Fruit fly (Drosophila melanogaster): ENCODE results near the gene CG5953.

The CG5953 gene

dm6 chr2L:16526015-16526518 lies 6.6 kb downstream of the CG5953 start (continued):
- TF ChIP-seq CG6854 (GFP tag; optimal IDR thresholded peaks at IDR 0.05) (peak; percentile 9), trem (tag; optimal IDR thresholded peaks at IDR 0.05) (no peak), CG12299 (tag; optimal IDR thresholded peaks at IDR 0.05) (no peak), lbe (GFP tag; optimal IDR thresholded peaks at IDR 0.05) (peak; percentile 70), hb (GFP tag; IDR thresholded peaks at IDR 0.05; ENCODE audit: partially characterized antibody) (no peak), Drgx (GFP tag; IDR thresholded peaks at IDR 0.05) (peak; percentile 87), CoRest (tag; optimal IDR thresholded peaks at IDR 0.05) (no peak), Ssrp (tag; optimal IDR thresholded peaks at IDR 0.05) (no peak), Fer3 (tag; optimal IDR thresholded peaks at IDR 0.05) (peak; percentile 29), sim (GFP tag; IDR thresholded peaks at IDR 0.05) (no peak), her (GFP tag; optimal IDR thresholded peaks at IDR 0.05) (peak; percentile 29), CG32767 (GFP tag; IDR thresholded peaks at IDR 0.05) (no peak), Sry-δ (GFP tag; optimal IDR thresholded peaks at IDR 0.05) (no peak), ham (GFP tag; IDR thresholded peaks at IDR 0.05) (no peak), ttk (GFP tag; IDR thresholded peaks at IDR 0.05) (no peak), Elba2 (GFP tag; optimal IDR thresholded peaks at IDR 0.05) (no peak), HLH4C (GFP tag; IDR thresholded peaks at IDR 0.05; ENCODE audit: partially characterized antibody) (peak; percentile 39; the same call in 1 of the 3 replicates), disco-r (GFP tag; optimal IDR thresholded peaks at IDR 0.05) (no peak), Ravus (GFP tag; IDR thresholded peaks at IDR 0.05) (no peak), nerfin-2 (GFP tag; IDR thresholded peaks at IDR 0.05; ENCODE audit: partially characterized antibody) (no peak), vfl (GFP tag; optimal IDR thresholded peaks at IDR 0.05) (no peak), p53 (GFP tag; optimal IDR thresholded peaks at IDR 0.05) (no peak), CG8359 (GFP tag; optimal IDR thresholded peaks at IDR 0.05; ENCODE audit: borderline replicate concordance) (peak; percentile 27), CG4404 (GFP tag; IDR thresholded peaks at IDR 0.05) (no peak), cwo (GFP tag; optimal IDR thresholded peaks at IDR 0.05) (peak; percentile 77), Pdp1 (GFP tag; optimal IDR thresholded peaks at IDR 0.05) (peak in 1 of 2 experiments; percentile 27), CG11247 (GFP tag; IDR thresholded peaks at IDR 0.05) (no peak), amos (GFP tag; IDR thresholded peaks at IDR 0.05; ENCODE audit: partially characterized antibody) (no peak; the same call in 1 of the 2 replicates), org-1 (GFP tag; optimal IDR thresholded peaks at IDR 0.05) (peak; percentile 42), CG12236 (GFP tag; optimal IDR thresholded peaks at IDR 0.05) (no peak), Dll (GFP tag; IDR thresholded peaks at IDR 0.05; ENCODE audit: partially characterized antibody) (no peak; the same call in 3 of the 4 replicates), pum (GFP tag; optimal IDR thresholded peaks at IDR 0.05) (no peak), CG10274 (GFP tag; optimal IDR thresholded peaks at IDR 0.05) (no peak), CG8089 (GFP tag; optimal IDR thresholded peaks at IDR 0.05) (no peak), CG12769 (tag; optimal IDR thresholded peaks at IDR 0.05) (peak; percentile 92), ro (GFP tag; IDR thresholded peaks at IDR 0.05) (no peak), CG2712 (tag; optimal IDR thresholded peaks at IDR 0.05) (no peak), CG32772 (GFP tag; IDR thresholded peaks at IDR 0.05) (0 out of 2 replicates have a peak, but pooled peaks have one; percentile 30), CG14441 (GFP tag; IDR thresholded peaks at IDR 0.05) (peak; percentile 60), CG16863 (GFP tag; optimal IDR thresholded peaks at IDR 0.05) (no peak), Dip2 (GFP tag; IDR thresholded peaks at IDR 0.05) (no peak), CG17385 (GFP tag; optimal IDR thresholded peaks at IDR 0.05) (peak; percentile 44), bigmax (GFP tag; optimal IDR thresholded peaks at IDR 0.05) (no peak), trh (GFP tag; optimal IDR thresholded peaks at IDR 0.05) (no peak), B-H1 (GFP tag; IDR thresholded peaks at IDR 0.05) (no peak), CG15479 (GFP tag; optimal IDR thresholded peaks at IDR 0.05) (no peak), run (tag; optimal IDR thresholded peaks at IDR 0.05) (no peak), wor (GFP tag; IDR thresholded peaks at IDR 0.05) (no peak), CG14710 (tag; optimal IDR thresholded peaks at IDR 0.05) (no peak), Myb (GFP tag; optimal IDR thresholded peaks at IDR 0.05) (no peak), zf30C (GFP tag; optimal IDR thresholded peaks at IDR 0.05) (no peak)
